Fruit fly (Drosophila melanogaster) whole organism, prepupa: ENCODE results near the gene CG12206.

Experiments used
- Blimp-1 ChIP-seq: fragments of 200-800 bp; sonication (Bioruptor generic); optimal IDR thresholded peaks from 3 replicates; lab custom pipeline; 2017; ENCODE audit warnings: missing biosample characterization, missing genetic modification characterization, mild to moderate bottlenecking, moderate library complexity, missing genetic modification reagents
- CG10631 ChIP-seq: fragments of 200-800 bp; sonication (Bioruptor generic); optimal IDR thresholded peaks from 2 replicates; lab custom pipeline; 2016; ENCODE audit warnings: missing biosample characterization, missing genetic modification characterization
- CG10669 ChIP-seq: fragments of 200-800 bp; sonication (Bioruptor generic); optimal IDR thresholded peaks from 3 replicates; lab custom pipeline; 2018; ENCODE audit warnings: missing biosample characterization, mild to moderate bottlenecking, missing genetic modification characterization, moderate library complexity
- CG11294 ChIP-seq: fragments of 200-800 bp; sonication (Bioruptor generic); IDR thresholded peaks from 2 replicates; pipeline ENCODE4 v1.3.6; 2022; ENCODE audit warnings: missing biosample characterization, missing genetic modification characterization
- CG15336 ChIP-seq: fragments of 200-800 bp; sonication (Bioruptor generic); IDR thresholded peaks from 2 replicates; pipeline ENCODE4 v1.3.6; 2022; ENCODE audit warnings: missing biosample characterization, missing genetic modification characterization
- CG1621 ChIP-seq: fragments of 200-800 bp; sonication (Bioruptor generic); optimal IDR thresholded peaks from 3 replicates; lab custom pipeline; 2018; ENCODE audit warnings: missing biosample characterization, mild to moderate bottlenecking, missing genetic modification characterization
- CG16779 ChIP-seq: fragments of 200-800 bp; sonication (Bioruptor generic); optimal IDR thresholded peaks from 3 replicates; lab custom pipeline; 2017; ENCODE audit warnings: missing biosample characterization, mild to moderate bottlenecking, missing genetic modification characterization
- CG31627 ChIP-seq: fragments of 200-800 bp; sonication (Bioruptor generic); optimal IDR thresholded peaks from 3 replicates; lab custom pipeline; 2016; ENCODE audit warnings: missing biosample characterization, missing genetic modification characterization
- CG32006 ChIP-seq: fragments of 200-800 bp; sonication (Bioruptor generic); optimal IDR thresholded peaks from 3 replicates; lab custom pipeline; 2017; ENCODE audit warnings: missing biosample characterization, mild to moderate bottlenecking, missing genetic modification characterization
- CG3919 ChIP-seq: fragments of 200-800 bp; sonication (Bioruptor generic); optimal IDR thresholded peaks from 3 replicates; lab custom pipeline; 2016; ENCODE audit warnings: missing biosample characterization, missing genetic modification characterization
- CG4318 ChIP-seq: fragments of 200-800 bp; sonication (Bioruptor generic); optimal IDR thresholded peaks from 3 replicates; lab custom pipeline; 2017; ENCODE audit warnings: missing biosample characterization, mild to moderate bottlenecking, missing genetic modification characterization
- CG6163 ChIP-seq: fragments of 200-800 bp; sonication (Bioruptor generic); IDR thresholded peaks from 3 replicates; pipeline ENCODE4 v1.3.6; 2022; ENCODE audit warnings: missing biosample characterization, missing genetic modification characterization
- CG6276 ChIP-seq: fragments of 200-800 bp; sonication (Bioruptor generic); optimal IDR thresholded peaks from 2 replicates; lab custom pipeline; 2017; ENCODE audit warnings: missing biosample characterization, mild to moderate bottlenecking, missing genetic modification characterization
- CG6792 ChIP-seq: fragments of 200-800 bp; sonication (Bioruptor generic); optimal IDR thresholded peaks from 3 replicates; lab custom pipeline; 2016; ENCODE audit warnings: missing biosample characterization, missing genetic modification characterization
- CG6854 ChIP-seq: fragments of 200-800 bp; sonication (Bioruptor generic); optimal IDR thresholded peaks from 2 replicates; lab custom pipeline; 2017; ENCODE audit warnings: missing biosample characterization, mild to moderate bottlenecking, missing genetic modification characterization
- CG7368 ChIP-seq: fragments of 200-800 bp; sonication (Bioruptor generic); optimal IDR thresholded peaks from 3 replicates; lab custom pipeline; 2016; ENCODE audit warnings: missing biosample characterization, missing genetic modification characterization
- CG8119 ChIP-seq: fragments of 200-800 bp; sonication (Bioruptor generic); IDR thresholded peaks from 3 replicates; pipeline ENCODE4 v1.3.6; 2022; ENCODE audit warnings: missing biosample characterization, missing genetic modification characterization
- CG8319 ChIP-seq: fragments of 200-800 bp; sonication (Bioruptor generic); optimal IDR thresholded peaks from 3 replicates; lab custom pipeline; 2016; ENCODE audit warnings: missing biosample characterization, missing genetic modification characterization
- CG8632 ChIP-seq: fragments of 200-800 bp; sonication (Bioruptor generic); optimal IDR thresholded peaks from 3 replicates; lab custom pipeline; 2016; ENCODE audit warnings: missing biosample characterization, missing genetic modification characterization
- CG9139 ChIP-seq: fragments of 200-800 bp; sonication (Bioruptor generic); optimal IDR thresholded peaks from 3 replicates; lab custom pipeline; 2017; ENCODE audit warnings: missing biosample characterization, mild to moderate bottlenecking, missing genetic modification characterization
- Eip75B ChIP-seq: fragments of 200-800 bp; sonication (Bioruptor generic); optimal IDR thresholded peaks from 3 replicates; lab custom pipeline; 2016; ENCODE audit warnings: missing biosample characterization, missing genetic modification characterization
- Eip78C ChIP-seq: fragments of 200-800 bp; sonication (Bioruptor generic); peaks from one replicate; lab custom pipeline; 2016; ENCODE audit warnings: missing biosample characterization, missing genetic modification characterization
- Eip93F ChIP-seq: fragments of 200-800 bp; sonication (Bioruptor generic); optimal IDR thresholded peaks from 2 replicates; lab custom pipeline; 2016; ENCODE audit warnings: missing biosample characterization, mild to moderate bottlenecking, missing genetic modification characterization
- Ets21C ChIP-seq: fragments of 200-800 bp; sonication (Bioruptor generic); optimal IDR thresholded peaks from 3 replicates; lab custom pipeline; 2016; ENCODE audit warnings: missing biosample characterization, missing genetic modification characterization
- Hr4 ChIP-seq: fragments of 200-800 bp; sonication (Bioruptor generic); optimal IDR thresholded peaks from 3 replicates; lab custom pipeline; 2016; ENCODE audit warnings: missing biosample characterization, missing genetic modification characterization
- Lpt ChIP-seq: fragments of 200-800 bp; sonication (Bioruptor generic); optimal IDR thresholded peaks from 3 replicates; lab custom pipeline; 2016; ENCODE audit warnings: missing biosample characterization, missing genetic modification characterization
- Met ChIP-seq: fragments of 200-800 bp; sonication (Bioruptor generic); optimal IDR thresholded peaks from 3 replicates; lab custom pipeline; 2016; ENCODE audit warnings: missing biosample characterization, missing genetic modification characterization
- OdsH ChIP-seq: fragments of 200-800 bp; sonication (Bioruptor generic); optimal IDR thresholded peaks from 3 replicates; lab custom pipeline; 2016; ENCODE audit warnings: missing biosample characterization, missing genetic modification characterization
- Sox102F ChIP-seq: fragments of 200-800 bp; sonication (Bioruptor generic); optimal IDR thresholded peaks from 2 replicates; lab custom pipeline; 2016; ENCODE audit warnings: missing biosample characterization, mild to moderate bottlenecking, missing genetic modification characterization
- Sox14 ChIP-seq: fragments of 200-800 bp; sonication (Bioruptor generic); optimal IDR thresholded peaks from 3 replicates; lab custom pipeline; 2016; ENCODE audit warnings: missing biosample characterization, missing genetic modification characterization
- Sox15 ChIP-seq: fragments of 200-800 bp; sonication (Bioruptor generic); optimal IDR thresholded peaks from 3 replicates; lab custom pipeline; 2016; ENCODE audit warnings: missing biosample characterization, missing genetic modification characterization
- achi ChIP-seq: fragments of 200-800 bp; sonication (Bioruptor generic); optimal IDR thresholded peaks from 3 replicates; lab custom pipeline; 2016; ENCODE audit warnings: missing biosample characterization, missing genetic modification characterization
- acj6 ChIP-seq: fragments of 200-800 bp; sonication (Bioruptor generic); optimal IDR thresholded peaks from 3 replicates; lab custom pipeline; 2016; ENCODE audit warnings: missing biosample characterization, missing genetic modification characterization
- cyc ChIP-seq: fragments of 200-800 bp; sonication (Bioruptor generic); optimal IDR thresholded peaks from 3 replicates; lab custom pipeline; 2016; ENCODE audit warnings: missing biosample characterization, missing genetic modification characterization
- dsx ChIP-seq: fragments of 200-800 bp; optimal IDR thresholded peaks from 3 replicates; lab custom pipeline; 2019; ENCODE audit warnings: missing biosample characterization, mild to moderate bottlenecking, missing genetic modification characterization, moderate library complexity; ENCODE audit not compliant: poor library complexity, severe bottlenecking
- eg ChIP-seq: fragments of 200-800 bp; sonication (Bioruptor generic); IDR thresholded peaks from 3 replicates; pipeline ENCODE4 v1.3.6; 2022; ENCODE audit warnings: missing biosample characterization, missing genetic modification characterization
- esn ChIP-seq: fragments of 200-800 bp; sonication (Bioruptor generic); optimal IDR thresholded peaks from 2 replicates; lab custom pipeline; 2016; ENCODE audit warnings: missing biosample characterization, mild to moderate bottlenecking, missing genetic modification characterization, moderate library complexity
- fd85E ChIP-seq: fragments of 200-800 bp; sonication (Bioruptor generic); optimal IDR thresholded peaks from 3 replicates; lab custom pipeline; 2016; ENCODE audit warnings: missing biosample characterization, missing genetic modification characterization
- lz ChIP-seq: fragments of 200-800 bp; sonication (Bioruptor generic); optimal IDR thresholded peaks from 3 replicates; lab custom pipeline; 2016; ENCODE audit warnings: missing biosample characterization, missing genetic modification characterization
- net ChIP-seq: fragments of 200-800 bp; sonication (Bioruptor generic); optimal IDR thresholded peaks from 3 replicates; lab custom pipeline; 2016; ENCODE audit warnings: missing biosample characterization, missing genetic modification characterization
- pdm3 ChIP-seq: fragments of 200-800 bp; sonication (Bioruptor generic); optimal IDR thresholded peaks from 3 replicates; lab custom pipeline; 2016; ENCODE audit warnings: missing biosample characterization, missing genetic modification characterization
- spab ChIP-seq: fragments of 200-800 bp; sonication (Bioruptor generic); optimal IDR thresholded peaks from 2 replicates; lab custom pipeline; 2017; ENCODE audit warnings: missing biosample characterization, mild to moderate bottlenecking, missing genetic modification characterization, missing genetic modification reagents
- ss ChIP-seq, 2 experiments: fragments of 200-800 bp; sonication (Bioruptor generic); optimal IDR thresholded peaks; 2 replicates in 1 of 2; 3 replicates in 1 of 2; lab custom pipeline; 2017 to 2018; ENCODE audit warnings: mild to moderate bottlenecking in 2 of 2, missing biosample characterization in 2 of 2, missing genetic modification characterization in 2 of 2, moderate library complexity in 1 of 2
- svp ChIP-seq: fragments of 200-800 bp; sonication (Bioruptor generic); peaks from one replicate; lab custom pipeline; 2016; ENCODE audit warnings: missing biosample characterization, missing genetic modification characterization
- topi ChIP-seq: fragments of 200-800 bp; sonication (Bioruptor generic); optimal IDR thresholded peaks from 3 replicates; lab custom pipeline; 2016; ENCODE audit warnings: missing biosample characterization, missing genetic modification characterization
- vri ChIP-seq: fragments of 200-800 bp; sonication (Bioruptor generic); optimal IDR thresholded peaks from 3 replicates; lab custom pipeline; 2016; ENCODE audit warnings: missing biosample characterization, mild to moderate bottlenecking, missing genetic modification characterization

Gene CG12206

dm6 chrX:3433646-3434097, 40.7 kb downstream of the CG12206 start (continued):
- TF ChIP-seq vri (peak; percentile 89), Eip93F (GFP tag; lab: Kevin White, UChicago) (peak; percentile 91), CG6792 (GFP tag; lab: Kevin White, UChicago) (peak; percentile 92), Met (peak; percentile 78), CG8632 (GFP tag; lab: Kevin White, UChicago) (peak; percentile 93), CG11294 (GFP tag; lab: Robert Waterston, UW) (peak; percentile 76), CG16779 (tag; lab: Kevin White, UChicago) (peak; percentile 77), acj6 (GFP tag; lab: Kevin White, UChicago) (peak; percentile 91), CG6276 (GFP tag; lab: Kevin White, UChicago) (peak; percentile 80), achi (peak; percentile 86), CG8319 (GFP tag; lab: Kevin White, UChicago) (peak; percentile 95), cyc (GFP tag; lab: Kevin White, UChicago) (peak; percentile 98), topi (GFP tag; lab: Kevin White, UChicago) (peak; percentile 98), CG6163 (GFP tag; lab: Robert Waterston, UW) (peak; percentile 94; the same call in 2 of the 3 replicates), CG15336 (GFP tag; lab: Robert Waterston, UW) (peak; percentile 91), Blimp-1 (GFP tag; lab: Kevin White, UChicago) (peak; percentile 69), Eip78C (GFP tag; lab: Kevin White, UChicago) (peak; percentile 99), CG31627 (GFP tag; lab: Kevin White, UChicago) (peak; percentile 96), CG8119 (GFP tag; lab: Robert Waterston, UW) (peak; percentile 92), CG1621 (tag; lab: Kevin White, UChicago) (peak; percentile 58), svp (GFP tag; lab: Kevin White, UChicago) (peak; percentile 99), esn (GFP tag; lab: Kevin White, UChicago) (peak; percentile 94), lz (peak; percentile 95), Sox14 (GFP tag; lab: Kevin White, UChicago) (peak; percentile 90), CG7368 (peak; percentile 95)
- TF ChIP-seq, all 60 proteins: peak for 58

dm6 chrX:3432928-3433327, 41.4 kb downstream of the CG12206 start:
- TF ChIP-seq fd85E (GFP tag; lab: Kevin White, UChicago) (peak; percentile 70), Eip78C (GFP tag; lab: Kevin White, UChicago) (peak; percentile 96), net (GFP tag; lab: Kevin White, UChicago) (peak; percentile 83), dsx (GFP tag; lab: Kevin White, UChicago) (peak; percentile 72), CG3919 (GFP tag; lab: Kevin White, UChicago) (peak; percentile 90), CG1621 (tag; lab: Kevin White, UChicago) (peak; percentile 82), Eip93F (GFP tag; lab: Kevin White, UChicago) (no peak), Lpt (GFP tag; lab: Kevin White, UChicago) (peak; percentile 80), CG9139 (GFP tag; lab: Kevin White, UChicago) (peak; percentile 62), Ets21C (GFP tag; lab: Kevin White, UChicago) (peak; percentile 73), CG31627 (GFP tag; lab: Kevin White, UChicago) (peak; percentile 84), CG11294 (GFP tag; lab: Robert Waterston, UW) (peak; percentile 85), eg (GFP tag; lab: Robert Waterston, UW) (peak; percentile 90), achi (peak; percentile 80), CG6276 (GFP tag; lab: Kevin White, UChicago) (peak; percentile 78), Hr4 (GFP tag; lab: Kevin White, UChicago) (peak; percentile 90), CG4318 (GFP tag; lab: Kevin White, UChicago) (peak; percentile 75), Eip75B (peak; percentile 82), CG16779 (tag; lab: Kevin White, UChicago) (peak; percentile 49), CG10631 (GFP tag; lab: Kevin White, UChicago) (peak; percentile 78), Sox102F (peak; percentile 75), CG10669 (GFP tag; lab: Kevin White, UChicago) (peak; percentile 91), acj6 (GFP tag; lab: Kevin White, UChicago) (peak; percentile 86), CG32006 (peak; percentile 85), CG8319 (GFP tag; lab: Kevin White, UChicago) (peak; percentile 86), lz (peak; percentile 83), Sox15 (GFP tag; lab: Kevin White, UChicago) (peak; percentile 81), OdsH (GFP tag; lab: Kevin White, UChicago) (peak; percentile 86), spab (peak; percentile 71), svp (GFP tag; lab: Kevin White, UChicago) (peak; percentile 90), topi (GFP tag; lab: Kevin White, UChicago) (peak; percentile 87), CG8632 (GFP tag; lab: Kevin White, UChicago) (peak; percentile 77), pdm3 (GFP tag; lab: Kevin White, UChicago) (peak; percentile 91), CG6854 (GFP tag; lab: Kevin White, UChicago) (no peak), vri (peak; percentile 44), ss (GFP tag; optimal IDR thresholded peaks at IDR 0.05; lab: Kevin White, UChicago) (peak; percentile 47 to 82), Sox14 (GFP tag; lab: Kevin White, UChicago) (peak; percentile 82), CG15336 (GFP tag; lab: Robert Waterston, UW) (peak; percentile 86), CG6163 (GFP tag; lab: Robert Waterston, UW) (peak; percentile 94)
